Worm (Caenorhabditis elegans) whole organism, L4/young adult: Measurements from ENCODE around the gene D1005.6.
"Not testable (repeated sequence)": the region's sequence is repeated elsewhere in the genome, so short reads cannot be mapped to it uniquely, and the experiment has no call there.

Source experiments
- W03F9.2 ChIP-seq: fragments of 150-350 bp; optimal IDR thresholded peaks from 2 replicates; lab custom pipeline; 2014; ENCODE audit warnings: missing biosample characterization, missing genetic modification characterization
- dao-5 ChIP-seq: sonication (generic microtip); optimal IDR thresholded peaks from 2 replicates; lab custom pipeline; 2016; ENCODE audit warnings: missing genotype, missing genetic modification characterization, moderate library complexity, missing compliant biosample characterization
- him-1 ChIP-seq: sonication (generic microtip); optimal IDR thresholded peaks from 2 replicates; lab custom pipeline; 2016; ENCODE audit warnings: missing genotype, missing genetic modification reagents, missing genetic modification characterization, missing compliant biosample characterization

ce11 chrX:1430707-1431106, 33.9 kb downstream of the D1005.6 start, which contains the start of gene F19G12.1:
- not testable (repeated sequence) for TF ChIP-seq W03F9.2, him-1, dao-5 (tag; lab: Kevin White, UChicago)
